Worm (Caenorhabditis elegans): Measurements from ENCODE around the gene thoc-2.
A peak's percentile ranks its signal among the peaks of the same experiment; 100 is the strongest.

Gene thoc-2

ce11 chrIII:6344737-6345136, 23.1 kb upstream of the thoc-2 start (continued):
- no peak for TF ChIP-seq gei-17 (GFP tag; optimal IDR thresholded peaks at IDR 0.05)
- no peak for TF ChIP-seq pha-4 (tag; optimal IDR thresholded peaks at IDR 0.05)
- TF ChIP-seq lin-35 (GFP tag; optimal IDR thresholded peaks at IDR 0.05): peak in 1 of 3 experiments; percentile 56
- no peak for TF ChIP-seq lag-1 (GFP tag; IDR thresholded peaks at IDR 0.05)
- no peak for TF ChIP-seq snpc-4 (GFP tag; optimal IDR thresholded peaks at IDR 0.05)
- TF ChIP-seq snpc-4 (tag; optimal IDR thresholded peaks at IDR 0.05): peak in 3 of 4 experiments; percentile 52 to 81 (median 62)
- peak; percentile 66 for TF ChIP-seq ceh-91 (GFP tag; IDR thresholded peaks at IDR 0.05)
- TF ChIP-seq F49E8.2 (tag; optimal IDR thresholded peaks at IDR 0.05; ENCODE audit: insufficient read depth): peak; percentile 58
- no peak for TF ChIP-seq nfya-1 (tag; optimal IDR thresholded peaks at IDR 0.05; ENCODE audit: borderline replicate concordance, insufficient read depth)
- peak; percentile 12 for TF ChIP-seq atf-7 (tag; optimal IDR thresholded peaks at IDR 0.05)
- TF ChIP-seq nhr-120 (GFP tag; IDR thresholded peaks at IDR 0.05): no peak
- TF ChIP-seq egrh-3 (GFP tag; IDR thresholded peaks at IDR 0.05): no peak
- peak; percentile 71 for TF ChIP-seq ZK185.1 (tag; optimal IDR thresholded peaks at IDR 0.05; ENCODE audit: poor library complexity, severe bottlenecking)
- no peak for TF ChIP-seq ztf-28 (GFP tag; IDR thresholded peaks at IDR 0.05)
- no peak for TF ChIP-seq unc-62 (GFP tag; optimal IDR thresholded peaks at IDR 0.05)
- TF ChIP-seq bed-2 (GFP tag; IDR thresholded peaks at IDR 0.05): no peak
- TF ChIP-seq mes-4 (tag; optimal IDR thresholded peaks at IDR 0.05): no peak
- TF ChIP-seq attf-3 (GFP tag; conservative IDR thresholded peaks at IDR 0.05): peak; percentile 58
- TF ChIP-seq lsl-1 (GFP tag; optimal IDR thresholded peaks at IDR 0.05): peak; percentile 92
- no peak for TF ChIP-seq lin-26 (GFP tag; IDR thresholded peaks at IDR 0.05)
- no peak for TF ChIP-seq snpc-1.1 (tag; optimal IDR thresholded peaks at IDR 0.05; ENCODE audit: insufficient read depth)
- TF ChIP-seq chd-7 (tag; optimal IDR thresholded peaks at IDR 0.05): peak; percentile 47
- no peak for TF ChIP-seq tbx-9 (tag; optimal IDR thresholded peaks at IDR 0.05; ENCODE audit: borderline replicate concordance)
- TF ChIP-seq T07F8.4 (tag; optimal IDR thresholded peaks at IDR 0.05): no peak
- TF ChIP-seq F57C9.4 (tag; optimal IDR thresholded peaks at IDR 0.05): no peak
- TF ChIP-seq attf-5 (GFP tag; optimal IDR thresholded peaks at IDR 0.05): peak; percentile 76
- TF ChIP-seq bed-1 (GFP tag; IDR thresholded peaks at IDR 0.05): no peak
- no peak for TF ChIP-seq ztf-22 (GFP tag; optimal IDR thresholded peaks at IDR 0.05)
- TF ChIP-seq dox-1 (GFP tag; IDR thresholded peaks at IDR 0.05): peak; percentile 84
- peak; percentile 85 for TF ChIP-seq D2030.7 (GFP tag; IDR thresholded peaks at IDR 0.05)
- no peak for TF ChIP-seq rec-8 (tag; optimal IDR thresholded peaks at IDR 0.05)

ce11 chrIII:6345968-6346498, 21.8 kb upstream of the thoc-2 start, which contains the start of the genes trmt-10C.2 and C56G2.22:
TSS of gene trmt-10C.2 (plus strand) at chrIII:6346281.
TSS of gene C56G2.22 (plus strand) at chrIII:6346448.
- TF ChIP-seq nhr-80 (tag; optimal IDR thresholded peaks at IDR 0.05) (peak; percentile 23), die-1 (tag; optimal IDR thresholded peaks at IDR 0.05) (no peak), Y53G8AR.9 (GFP tag; conservative IDR thresholded peaks at IDR 0.05) (0 out of 2 replicates have a peak, but pooled peaks have one; percentile 49), F57A8.1 (GFP tag; optimal IDR thresholded peaks at IDR 0.05) (no peak), hlh-26 (GFP tag; conservative IDR thresholded peaks at IDR 0.05) (no peak)

ce11 chrIII:6348578-6348977, 19.3 kb upstream of the thoc-2 start:
- no peak for TF ChIP-seq dpl-1 (GFP tag; optimal IDR thresholded peaks at IDR 0.05)
- peak; percentile 34; the same call in 1 of the 2 replicates for TF ChIP-seq madf-6 (GFP tag; IDR thresholded peaks at IDR 0.05)
- no peak for TF ChIP-seq repo-1 (tag; optimal IDR thresholded peaks at IDR 0.05)
- TF ChIP-seq chd-7 (tag; optimal IDR thresholded peaks at IDR 0.05): peak; percentile 52
- no peak for TF ChIP-seq ztf-25 (GFP tag; IDR thresholded peaks at IDR 0.05)
- peak; percentile 42; the same call in 1 of the 2 replicates for TF ChIP-seq zfh-2 (GFP tag; conservative IDR thresholded peaks at IDR 0.05)
- TF ChIP-seq ztf-6 (GFP tag; IDR thresholded peaks at IDR 0.05): no peak
- no peak for TF ChIP-seq snpc-4 (GFP tag; optimal IDR thresholded peaks at IDR 0.05)
- TF ChIP-seq snpc-4 (tag; optimal IDR thresholded peaks at IDR 0.05): no peak
- no peak for TF ChIP-seq F49E8.2 (tag; optimal IDR thresholded peaks at IDR 0.05; ENCODE audit: insufficient read depth)
- no peak for TF ChIP-seq ztf-3 (GFP tag; optimal IDR thresholded peaks at IDR 0.05)
- no peak for TF ChIP-seq Y79H2A.3 (GFP tag; conservative IDR thresholded peaks at IDR 0.05)
- no peak for TF ChIP-seq cebp-1 (GFP tag; IDR thresholded peaks at IDR 0.05)
- TF ChIP-seq cebp-1 (tag; optimal IDR thresholded peaks at IDR 0.05): peak; percentile 30
- no peak for TF ChIP-seq ZK185.1 (tag; optimal IDR thresholded peaks at IDR 0.05; ENCODE audit: poor library complexity, severe bottlenecking)

Measured in whole organism, young adult.